Fruit fly (Drosophila melanogaster) whole organism, larva: ENCODE results near the gene GC2.
A peak's percentile ranks its signal among the peaks of the same experiment; 100 is the strongest.
"Not testable (repeated sequence)": the region's sequence is repeated elsewhere in the genome, so short reads cannot be mapped to it uniquely, and the experiment has no call there.

ENCODE experiments used
- noc ChIP-seq: fragments of 200-800 bp; sonication (Bioruptor generic); optimal IDR thresholded peaks from 3 replicates; lab custom pipeline; 2019; ENCODE audit warnings: missing biosample characterization, mild to moderate bottlenecking, missing genetic modification characterization, moderate library complexity

Gene GC2

DNA sequence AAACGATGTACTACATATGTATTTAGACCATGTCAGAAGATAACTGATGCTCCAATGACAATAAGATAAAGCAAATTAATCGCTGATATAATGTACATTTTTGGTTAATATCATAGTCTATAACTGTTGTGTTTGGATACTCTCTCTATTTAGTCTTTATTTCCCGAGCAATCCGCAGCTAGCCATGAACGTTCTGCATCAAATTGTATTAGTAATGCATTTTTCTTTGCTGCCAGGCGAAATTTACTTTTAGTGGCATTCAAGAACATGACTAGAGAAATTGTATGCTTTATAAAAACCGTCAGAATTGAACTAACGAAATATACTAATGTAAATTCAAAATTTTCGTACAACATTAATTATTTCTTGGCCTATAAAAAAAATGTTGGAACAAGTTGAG lies at the start of gene GC2:
Gene GC2 (plus strand): TSS at position 301 of the 400 bp plus-strand sequence.
- no peak for TF ChIP-seq noc (tag; lab: Kevin White, UChicago)

DNA sequence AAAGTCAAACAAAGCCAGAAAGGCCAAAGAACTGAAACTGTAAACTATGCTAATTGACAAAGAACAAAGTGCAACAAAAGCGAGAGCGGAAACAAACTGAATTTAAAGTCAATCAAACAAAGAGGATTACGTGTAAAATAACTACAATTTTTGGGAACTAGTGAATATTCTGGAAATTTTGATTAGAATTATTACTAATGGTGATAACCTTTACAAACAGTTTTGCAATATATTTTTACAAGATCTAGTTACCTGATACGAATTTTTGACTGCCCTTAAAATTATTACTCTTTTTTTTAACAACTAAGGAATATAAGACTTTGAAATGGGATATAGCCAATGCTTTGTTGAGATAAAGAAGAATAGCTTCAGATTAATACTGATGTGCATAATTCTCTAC lies 40.5 kb upstream of the GC2 start, which contains the start of gene CG14731:
Gene CG14731 (plus strand): TSS at position 301 of the 400 bp plus-strand sequence.
- TF ChIP-seq noc (tag; lab: Kevin White, UChicago): no peak

DNA sequence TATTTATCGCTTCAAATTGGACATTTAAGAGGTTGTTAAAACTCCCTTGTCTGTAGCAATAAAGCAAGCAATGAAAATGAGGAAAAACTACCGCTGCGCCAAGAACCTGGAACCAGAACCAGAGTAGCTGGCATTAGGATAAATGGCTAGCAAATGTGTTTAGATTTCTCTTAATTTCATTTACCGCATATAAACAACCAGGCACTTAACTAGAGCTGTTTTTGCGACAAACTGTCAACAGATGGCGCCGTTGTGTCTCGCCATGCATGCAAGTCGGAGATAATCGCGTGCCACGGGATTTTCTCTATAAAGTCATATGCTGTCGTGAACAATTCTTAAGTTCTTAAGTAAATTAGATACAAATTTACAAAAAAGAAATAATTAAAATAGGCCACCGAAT lies 37.6 kb upstream of the GC2 start:
- no peak for TF ChIP-seq noc (tag; lab: Kevin White, UChicago)

DNA sequence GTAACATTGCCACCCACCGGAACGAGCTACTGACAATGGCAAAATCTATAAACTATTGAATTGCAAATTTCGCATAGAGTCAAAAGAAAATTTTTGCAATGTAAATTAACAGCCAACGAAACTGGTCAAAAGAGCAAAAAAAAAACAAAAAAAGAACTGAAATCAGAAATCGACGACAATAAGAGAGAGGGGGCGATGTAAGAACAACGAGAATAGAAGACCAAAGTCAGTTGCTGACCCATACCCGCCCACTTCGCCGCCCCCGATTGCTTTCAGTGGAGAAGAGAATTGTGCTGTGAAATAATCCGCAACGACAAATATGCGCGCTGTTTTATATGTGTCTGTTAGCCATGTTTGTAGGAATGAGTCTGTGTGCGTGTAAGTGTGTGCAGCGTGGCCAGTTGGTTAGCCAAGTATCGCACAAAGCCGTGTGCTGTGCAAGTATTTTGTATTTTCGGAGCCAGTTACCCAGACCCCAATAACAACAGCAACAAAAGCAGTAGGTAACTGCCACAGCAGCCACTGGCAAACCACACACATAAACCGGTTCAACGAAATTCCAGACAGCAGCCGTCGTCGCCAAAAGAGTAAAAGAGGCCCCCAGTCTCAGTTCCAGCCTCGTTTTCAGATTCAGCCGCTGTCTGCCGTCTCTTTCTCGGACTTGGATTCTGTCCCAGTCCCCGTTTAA lies 33.9 kb upstream of the GC2 start:
- no peak for TF ChIP-seq noc (tag; lab: Kevin White, UChicago)

DNA sequence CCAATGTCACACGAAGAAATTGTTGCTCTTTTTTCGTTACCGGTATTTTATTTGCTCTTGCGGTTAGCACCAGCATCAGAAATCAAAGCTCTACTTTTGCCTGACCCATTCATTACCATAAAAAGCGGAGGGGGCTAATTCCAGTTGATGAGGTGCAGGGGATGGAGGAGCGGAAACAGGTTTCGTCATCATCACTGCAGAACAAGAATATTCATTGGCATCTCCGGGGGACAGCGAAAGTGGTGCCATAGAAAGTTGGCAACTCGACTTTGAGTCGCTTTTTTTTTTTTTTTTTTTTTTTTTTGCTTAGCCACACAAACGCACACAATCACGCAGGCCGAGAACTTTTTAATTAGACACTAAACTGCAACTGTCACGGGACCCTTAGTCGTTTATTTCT lies 30.4 kb upstream of the GC2 start:
- no peak for TF ChIP-seq noc (tag; lab: Kevin White, UChicago)

DNA sequence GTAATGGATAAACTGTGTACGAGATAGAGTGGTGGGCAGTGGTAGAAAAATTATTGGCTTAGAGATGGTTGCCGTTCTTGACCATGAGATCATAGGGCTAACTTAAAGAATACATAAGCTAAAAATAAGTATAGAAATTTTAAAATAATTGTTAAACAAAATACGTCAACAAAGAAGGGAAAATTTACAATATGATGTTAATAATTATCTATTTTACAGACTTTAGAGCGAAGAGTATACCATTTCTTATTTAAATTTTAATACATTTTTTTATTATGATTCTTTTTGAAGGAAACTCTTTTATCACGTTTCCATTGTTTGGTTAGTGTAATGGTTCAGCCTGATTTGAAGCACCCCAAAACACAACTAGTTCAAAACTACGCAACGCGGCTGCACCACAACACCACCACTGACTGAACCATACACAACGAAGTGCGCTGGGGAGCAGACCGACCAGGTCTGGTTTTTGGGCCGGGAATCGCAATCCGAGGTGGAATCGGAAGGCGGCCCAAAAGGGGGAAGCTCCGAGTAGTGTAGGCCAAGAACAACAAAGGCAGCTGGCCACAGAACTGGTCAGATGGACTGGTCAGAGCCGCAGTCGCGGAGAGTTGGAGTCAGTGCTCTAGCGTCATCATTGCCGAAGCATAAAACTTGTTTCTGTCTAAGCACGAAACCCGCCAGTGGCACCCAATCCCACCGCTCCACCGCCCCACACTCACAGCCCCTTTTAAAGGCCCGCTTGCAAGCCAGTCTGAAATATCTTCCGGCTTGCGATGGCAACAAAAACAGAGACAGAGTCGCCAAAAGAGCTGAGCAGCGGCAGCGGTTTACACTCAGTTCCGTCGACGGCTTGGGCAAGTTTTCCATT lies 25.8 kb upstream of the GC2 start:
- no peak for TF ChIP-seq noc (tag; lab: Kevin White, UChicago)

DNA sequence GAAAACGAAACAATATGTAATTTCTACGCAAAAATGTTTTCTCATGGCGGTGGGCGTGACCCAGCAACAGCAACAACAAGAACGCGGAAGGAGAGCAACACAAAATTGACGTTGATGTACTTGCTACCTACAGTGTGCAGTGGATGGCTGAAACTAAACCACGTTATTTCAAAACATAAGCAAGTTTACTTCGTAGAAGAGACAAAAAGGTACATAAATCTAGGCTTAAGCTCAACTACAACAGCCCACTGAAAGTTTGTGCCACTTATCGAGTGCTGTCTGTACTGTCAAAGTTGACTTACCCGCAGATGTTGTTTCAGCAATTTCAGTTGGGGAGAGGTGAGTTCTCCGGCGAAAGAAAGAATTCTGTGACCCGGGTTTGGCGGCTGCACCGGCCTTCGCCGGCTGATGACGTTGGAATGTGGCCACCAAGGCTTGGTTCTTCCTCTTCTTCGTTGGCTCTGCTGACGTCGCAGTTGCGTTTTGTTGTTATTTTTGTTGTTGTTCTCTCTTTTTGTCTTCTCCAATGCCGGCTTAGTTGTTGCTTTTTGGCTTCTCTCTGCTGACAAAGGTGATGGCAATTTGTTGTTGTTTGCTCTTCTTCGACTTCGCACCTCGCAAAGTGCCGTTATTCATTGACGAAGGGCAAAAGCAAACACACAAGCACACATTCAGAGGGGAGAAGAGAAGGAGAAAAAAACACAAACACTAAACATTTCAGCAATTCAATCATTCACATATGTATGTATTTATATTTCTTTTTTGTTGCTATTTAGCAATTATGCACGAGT lies 24.2 kb upstream of the GC2 start:
- no peak for TF ChIP-seq noc (tag; lab: Kevin White, UChicago)

DNA sequence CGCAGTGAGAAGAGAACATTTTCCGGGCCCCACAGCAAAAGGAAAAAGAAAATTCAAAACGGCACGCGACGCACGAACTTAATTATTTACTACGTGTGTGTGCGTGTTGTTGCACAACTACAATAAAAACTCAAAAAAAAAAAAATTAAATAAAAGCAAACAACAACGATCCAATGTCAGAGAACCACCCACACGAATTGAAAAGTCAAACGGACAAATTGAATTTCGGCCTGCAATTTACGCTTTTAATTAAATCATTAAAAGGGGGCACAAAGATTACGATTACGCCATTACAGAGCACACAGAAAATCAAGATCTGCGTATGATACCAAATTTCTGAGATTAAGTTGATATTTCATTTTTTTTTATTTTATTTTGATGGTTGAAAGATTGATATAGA lies 23.5 kb upstream of the GC2 start:
- no peak for TF ChIP-seq noc (tag; lab: Kevin White, UChicago)

DNA sequence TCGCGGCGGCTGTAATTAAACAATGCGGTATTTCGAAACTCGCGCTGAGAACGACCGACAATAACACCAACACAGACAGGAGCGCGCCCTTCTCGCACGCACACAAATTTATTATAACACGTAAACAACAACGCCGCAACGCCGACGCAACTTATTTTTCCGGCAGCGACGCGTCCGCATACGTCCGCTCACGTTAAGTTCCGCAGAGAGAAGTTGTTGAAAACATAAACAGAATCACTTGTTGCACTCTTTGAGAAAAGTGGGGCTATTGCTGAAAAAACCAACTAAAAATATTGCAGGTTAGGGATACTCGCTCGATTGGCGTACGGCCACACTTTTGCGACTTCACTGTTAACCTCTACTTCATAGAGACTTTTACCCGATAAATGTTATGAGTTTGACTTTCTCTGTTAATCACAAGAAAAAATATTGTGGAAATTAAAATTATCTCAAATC lies 22.6 kb upstream of the GC2 start, which contains the start of gene Cad87A:
Gene Cad87A (minus strand): TSS at position 227 of the 456 bp plus-strand sequence.
- no peak for TF ChIP-seq noc (tag; lab: Kevin White, UChicago)

DNA sequence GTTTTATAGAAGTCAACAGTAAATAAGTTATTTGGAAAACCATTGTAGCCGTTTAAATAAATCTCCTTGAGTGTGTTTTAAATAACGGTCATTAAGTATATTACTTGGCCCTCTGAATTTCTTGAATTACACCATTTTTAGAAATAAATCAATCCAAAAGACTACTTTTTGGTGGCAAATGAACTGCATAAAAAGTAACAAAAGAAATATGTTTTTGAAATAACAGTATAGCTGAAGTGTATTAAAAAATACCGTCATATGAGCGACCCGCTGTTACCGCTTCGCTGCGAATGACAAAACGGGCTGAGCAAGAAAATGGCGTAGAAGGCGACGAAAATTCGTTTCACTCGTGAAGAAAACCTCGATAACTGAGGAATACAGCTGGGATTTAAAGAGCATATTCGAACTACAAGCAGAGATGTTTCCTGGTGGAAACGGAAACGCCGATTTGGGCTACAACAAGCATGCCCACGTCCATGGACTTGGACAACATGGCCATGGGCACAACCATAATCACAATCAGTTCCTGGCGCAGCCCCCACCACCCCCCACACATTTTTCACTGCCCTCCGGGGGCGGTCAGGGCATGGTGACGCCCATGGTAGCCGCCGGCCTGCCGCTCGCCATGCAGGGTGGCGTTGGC lies 22.0 kb upstream of the GC2 start, which contains the start of gene CG31211:
Gene CG31211 (plus strand): TSS at position 294 of the 643 bp plus-strand sequence.
- TF ChIP-seq noc (tag; lab: Kevin White, UChicago): no peak

DNA sequence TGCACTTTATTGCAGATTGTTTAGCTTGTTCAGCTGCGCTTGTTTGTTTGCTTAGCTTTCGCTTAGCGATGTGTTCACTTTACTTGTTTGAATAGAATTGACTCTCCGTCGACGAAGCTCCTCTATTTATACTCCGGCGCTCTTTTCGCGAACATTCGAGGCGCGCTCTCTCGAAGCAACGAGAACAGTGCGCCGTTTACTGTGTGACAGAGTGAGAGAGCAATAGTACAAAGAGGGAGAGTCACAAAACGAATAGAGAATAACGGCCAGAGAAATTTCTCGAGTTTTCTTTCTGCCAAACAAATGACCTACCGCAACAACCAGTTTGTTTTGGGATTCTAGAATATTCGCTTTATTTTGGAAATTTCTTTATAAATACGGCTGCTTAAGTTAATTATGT lies 15.1 kb upstream of the GC2 start, which contains the start of gene Hsp70Aa:
Gene Hsp70Aa (minus strand): TSS at position 101 of the 400 bp plus-strand sequence.
- TF ChIP-seq noc (tag; lab: Kevin White, UChicago): not testable (repeated sequence)

DNA sequence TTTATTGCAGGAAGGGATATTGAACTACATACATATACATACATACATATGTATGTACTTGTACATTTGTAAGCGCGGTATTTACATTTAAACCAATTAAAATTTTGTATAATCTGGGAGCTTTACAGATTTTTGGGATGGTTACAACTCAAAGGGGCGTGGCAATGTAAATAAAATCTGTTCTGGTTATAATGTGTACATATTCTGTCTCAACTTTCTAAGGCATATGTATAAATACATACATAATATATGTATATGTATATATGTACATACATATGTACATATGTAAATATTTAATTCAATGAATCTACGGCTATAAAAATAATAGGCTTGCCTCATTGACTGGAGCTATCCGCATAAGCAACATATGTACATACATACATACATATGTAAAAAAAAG lies 14.1 kb upstream of the GC2 start:
- TF ChIP-seq noc (tag; lab: Kevin White, UChicago): no peak

DNA sequence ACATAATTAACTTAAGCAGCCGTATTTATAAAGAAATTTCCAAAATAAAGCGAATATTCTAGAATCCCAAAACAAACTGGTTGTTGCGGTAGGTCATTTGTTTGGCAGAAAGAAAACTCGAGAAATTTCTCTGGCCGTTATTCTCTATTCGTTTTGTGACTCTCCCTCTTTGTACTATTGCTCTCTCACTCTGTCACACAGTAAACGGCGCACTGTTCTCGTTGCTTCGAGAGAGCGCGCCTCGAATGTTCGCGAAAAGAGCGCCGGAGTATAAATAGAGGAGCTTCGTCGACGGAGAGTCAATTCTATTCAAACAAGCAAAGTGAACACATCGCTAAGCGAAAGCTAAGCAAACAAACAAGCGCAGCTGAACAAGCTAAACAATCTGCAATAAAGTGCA lies 13.3 kb upstream of the GC2 start, which contains the start of gene Hsp70Ab:
Gene Hsp70Ab (plus strand): TSS at position 301 of the 400 bp plus-strand sequence.
- TF ChIP-seq noc (tag; lab: Kevin White, UChicago): not testable (repeated sequence)

DNA sequence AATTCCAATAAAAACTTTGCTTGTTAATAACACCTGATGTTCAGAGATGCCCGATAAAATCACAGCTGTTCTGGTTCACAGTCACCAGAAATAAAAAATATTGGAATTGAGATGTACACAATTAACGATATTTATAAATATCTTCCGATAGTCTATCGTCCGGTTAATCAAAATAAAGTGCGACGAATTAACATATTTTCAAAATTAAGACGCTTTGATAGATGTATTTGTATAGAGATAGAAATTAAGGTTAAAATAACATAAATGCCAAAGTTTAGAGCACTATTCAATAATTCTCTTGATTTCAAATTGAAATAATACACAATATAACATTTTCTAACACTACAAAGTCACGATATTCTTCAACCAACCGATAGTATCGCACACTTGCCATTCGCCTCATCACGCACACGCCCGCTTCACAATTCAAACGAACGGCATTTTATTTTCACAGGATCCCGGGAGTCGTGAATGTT lies 8.7 kb upstream of the GC2 start, which contains the start of the genes CG3281 and aurA:
Gene CG3281 (minus strand): TSS at position 67 of the 476 bp plus-strand sequence.
Gene aurA (plus strand): TSS at position 386 of the 476 bp plus-strand sequence.
- peak; percentile 74 for TF ChIP-seq noc (tag; lab: Kevin White, UChicago)
